Worm (Caenorhabditis elegans) whole organism, L4/young adult: ENCODE measurements around the gene irld-49.

Source experiments
- W03F9.2 ChIP-seq: fragments of 150-350 bp; optimal IDR thresholded peaks from 2 replicates; lab custom pipeline; 2014; ENCODE audit warnings: missing biosample characterization, missing genetic modification characterization
- him-1 ChIP-seq: sonication (generic microtip); optimal IDR thresholded peaks from 2 replicates; lab custom pipeline; 2016; ENCODE audit warnings: missing genotype, missing genetic modification reagents, missing genetic modification characterization, missing compliant biosample characterization

DNA sequence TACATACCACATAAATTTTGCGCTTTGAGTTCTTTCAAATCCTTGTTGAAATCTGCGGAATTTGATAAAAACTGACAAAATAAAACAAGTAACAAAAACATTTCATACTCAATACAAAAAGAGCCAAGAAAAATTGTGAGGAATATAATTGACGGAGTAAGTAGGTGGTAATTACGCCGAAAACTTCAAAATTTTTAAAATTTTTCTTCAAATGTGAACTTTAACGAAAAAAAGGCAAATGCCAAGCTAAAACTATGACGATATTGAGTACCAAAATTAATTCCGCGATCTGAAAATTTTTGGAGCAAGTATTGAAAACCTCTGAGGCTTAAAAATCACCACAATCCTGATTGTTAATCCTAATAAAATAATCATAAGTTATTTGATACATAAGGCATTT is 8.7 kb downstream of the irld-49 start, which contains the start of gene irld-51:
- no peak for TF ChIP-seq W03F9.2
- no peak for TF ChIP-seq him-1 (tag; lab: Kevin White, UChicago)
